Fruit fly (Drosophila melanogaster) whole organism, prepupa: ENCODE data around the gene CG3345.
A peak's percentile ranks its signal among the peaks of the same experiment; 100 is the strongest.

Experiments used
- Blimp-1 ChIP-seq: fragments of 200-800 bp; sonication (Bioruptor generic); optimal IDR thresholded peaks from 3 replicates; lab custom pipeline; 2017; ENCODE audit warnings: missing biosample characterization, missing genetic modification characterization, mild to moderate bottlenecking, moderate library complexity, missing genetic modification reagents
- CG10631 ChIP-seq: fragments of 200-800 bp; sonication (Bioruptor generic); optimal IDR thresholded peaks from 2 replicates; lab custom pipeline; 2016; ENCODE audit warnings: missing biosample characterization, missing genetic modification characterization
- CG11294 ChIP-seq: fragments of 200-800 bp; sonication (Bioruptor generic); IDR thresholded peaks from 2 replicates; pipeline ENCODE4 v1.3.6; 2022; ENCODE audit warnings: missing biosample characterization, missing genetic modification characterization
- CG11762 ChIP-seq: fragments of 200-800 bp; sonication (Bioruptor generic); optimal IDR thresholded peaks from 3 replicates; lab custom pipeline; 2016; ENCODE audit warnings: missing biosample characterization, missing genetic modification characterization; ENCODE audit not compliant: insufficient read depth
- CG11902 ChIP-seq: fragments of 200-800 bp; sonication (Bioruptor generic); optimal IDR thresholded peaks from 3 replicates; lab custom pipeline; 2016; ENCODE audit warnings: missing biosample characterization, missing genetic modification characterization
- CG15336 ChIP-seq: fragments of 200-800 bp; sonication (Bioruptor generic); IDR thresholded peaks from 2 replicates; pipeline ENCODE4 v1.3.6; 2022; ENCODE audit warnings: missing biosample characterization, missing genetic modification characterization
- CG1621 ChIP-seq: fragments of 200-800 bp; sonication (Bioruptor generic); optimal IDR thresholded peaks from 3 replicates; lab custom pipeline; 2018; ENCODE audit warnings: missing biosample characterization, mild to moderate bottlenecking, missing genetic modification characterization
- CG3032 ChIP-seq: fragments of 200-800 bp; optimal IDR thresholded peaks from 2 replicates; lab custom pipeline; 2019; ENCODE audit warnings: missing biosample characterization, mild to moderate bottlenecking, missing genetic modification characterization, moderate library complexity
- CG31627 ChIP-seq: fragments of 200-800 bp; sonication (Bioruptor generic); optimal IDR thresholded peaks from 3 replicates; lab custom pipeline; 2016; ENCODE audit warnings: missing biosample characterization, missing genetic modification characterization
- CG34406 ChIP-seq: fragments of 200-800 bp; sonication (Bioruptor generic); optimal IDR thresholded peaks from 3 replicates; lab custom pipeline; 2016; ENCODE audit warnings: missing biosample characterization, missing genetic modification characterization
- CG3919 ChIP-seq: fragments of 200-800 bp; sonication (Bioruptor generic); optimal IDR thresholded peaks from 3 replicates; lab custom pipeline; 2016; ENCODE audit warnings: missing biosample characterization, missing genetic modification characterization
- CG4318 ChIP-seq: fragments of 200-800 bp; sonication (Bioruptor generic); optimal IDR thresholded peaks from 3 replicates; lab custom pipeline; 2017; ENCODE audit warnings: missing biosample characterization, mild to moderate bottlenecking, missing genetic modification characterization
- CG6163 ChIP-seq: fragments of 200-800 bp; sonication (Bioruptor generic); IDR thresholded peaks from 3 replicates; pipeline ENCODE4 v1.3.6; 2022; ENCODE audit warnings: missing biosample characterization, missing genetic modification characterization
- CG6276 ChIP-seq: fragments of 200-800 bp; sonication (Bioruptor generic); optimal IDR thresholded peaks from 2 replicates; lab custom pipeline; 2017; ENCODE audit warnings: missing biosample characterization, mild to moderate bottlenecking, missing genetic modification characterization
- CG6808 ChIP-seq: fragments of 200-800 bp; sonication (Bioruptor generic); optimal IDR thresholded peaks from 3 replicates; lab custom pipeline; 2017; ENCODE audit warnings: missing biosample characterization, missing genetic modification characterization, mild to moderate bottlenecking, moderate library complexity, missing genetic modification reagents
- CG6854 ChIP-seq: fragments of 200-800 bp; sonication (Bioruptor generic); optimal IDR thresholded peaks from 2 replicates; lab custom pipeline; 2017; ENCODE audit warnings: missing biosample characterization, mild to moderate bottlenecking, missing genetic modification characterization
- CG7368 ChIP-seq: fragments of 200-800 bp; sonication (Bioruptor generic); optimal IDR thresholded peaks from 3 replicates; lab custom pipeline; 2016; ENCODE audit warnings: missing biosample characterization, missing genetic modification characterization
- CG8119 ChIP-seq: fragments of 200-800 bp; sonication (Bioruptor generic); IDR thresholded peaks from 3 replicates; pipeline ENCODE4 v1.3.6; 2022; ENCODE audit warnings: missing biosample characterization, missing genetic modification characterization
- CG8319 ChIP-seq: fragments of 200-800 bp; sonication (Bioruptor generic); optimal IDR thresholded peaks from 3 replicates; lab custom pipeline; 2016; ENCODE audit warnings: missing biosample characterization, missing genetic modification characterization
- CG9139 ChIP-seq: fragments of 200-800 bp; sonication (Bioruptor generic); optimal IDR thresholded peaks from 3 replicates; lab custom pipeline; 2017; ENCODE audit warnings: missing biosample characterization, mild to moderate bottlenecking, missing genetic modification characterization
- Eip75B ChIP-seq: fragments of 200-800 bp; sonication (Bioruptor generic); optimal IDR thresholded peaks from 3 replicates; lab custom pipeline; 2016; ENCODE audit warnings: missing biosample characterization, missing genetic modification characterization
- Eip78C ChIP-seq: fragments of 200-800 bp; sonication (Bioruptor generic); peaks from one replicate; lab custom pipeline; 2016; ENCODE audit warnings: missing biosample characterization, missing genetic modification characterization
- Ets21C ChIP-seq: fragments of 200-800 bp; sonication (Bioruptor generic); optimal IDR thresholded peaks from 3 replicates; lab custom pipeline; 2016; ENCODE audit warnings: missing biosample characterization, missing genetic modification characterization
- Ets96B ChIP-seq: fragments of 200-800 bp; optimal IDR thresholded peaks from 2 replicates; lab custom pipeline; 2019; ENCODE audit warnings: missing biosample characterization, mild to moderate bottlenecking, missing genetic modification characterization, moderate library complexity
- Gug ChIP-seq: fragments of 200-800 bp; sonication (Bioruptor generic); IDR thresholded peaks from 2 replicates; pipeline ENCODE4 v1.3.6; 2022; ENCODE audit warnings: missing biosample characterization, missing genetic modification characterization
- Hr39 ChIP-seq: fragments of 200-800 bp; sonication (Bioruptor generic); optimal IDR thresholded peaks from 2 replicates; lab custom pipeline; 2016; ENCODE audit warnings: missing biosample characterization, missing genetic modification characterization
- Lpt ChIP-seq: fragments of 200-800 bp; sonication (Bioruptor generic); optimal IDR thresholded peaks from 3 replicates; lab custom pipeline; 2016; ENCODE audit warnings: missing biosample characterization, missing genetic modification characterization
- Met ChIP-seq: fragments of 200-800 bp; sonication (Bioruptor generic); optimal IDR thresholded peaks from 3 replicates; lab custom pipeline; 2016; ENCODE audit warnings: missing biosample characterization, missing genetic modification characterization
- OdsH ChIP-seq: fragments of 200-800 bp; sonication (Bioruptor generic); optimal IDR thresholded peaks from 3 replicates; lab custom pipeline; 2016; ENCODE audit warnings: missing biosample characterization, missing genetic modification characterization
- Smox ChIP-seq: fragments of 200-800 bp; sonication (Bioruptor generic); optimal IDR thresholded peaks from 3 replicates; lab custom pipeline; 2016; ENCODE audit warnings: missing biosample characterization, missing genetic modification characterization
- Sox102F ChIP-seq: fragments of 200-800 bp; sonication (Bioruptor generic); optimal IDR thresholded peaks from 2 replicates; lab custom pipeline; 2016; ENCODE audit warnings: missing biosample characterization, mild to moderate bottlenecking, missing genetic modification characterization
- Sox14 ChIP-seq: fragments of 200-800 bp; sonication (Bioruptor generic); optimal IDR thresholded peaks from 3 replicates; lab custom pipeline; 2016; ENCODE audit warnings: missing biosample characterization, missing genetic modification characterization
- Sox15 ChIP-seq: fragments of 200-800 bp; sonication (Bioruptor generic); optimal IDR thresholded peaks from 3 replicates; lab custom pipeline; 2016; ENCODE audit warnings: missing biosample characterization, missing genetic modification characterization
- achi ChIP-seq: fragments of 200-800 bp; sonication (Bioruptor generic); optimal IDR thresholded peaks from 3 replicates; lab custom pipeline; 2016; ENCODE audit warnings: missing biosample characterization, missing genetic modification characterization
- acj6 ChIP-seq: fragments of 200-800 bp; sonication (Bioruptor generic); optimal IDR thresholded peaks from 3 replicates; lab custom pipeline; 2016; ENCODE audit warnings: missing biosample characterization, missing genetic modification characterization
- cyc ChIP-seq: fragments of 200-800 bp; sonication (Bioruptor generic); optimal IDR thresholded peaks from 3 replicates; lab custom pipeline; 2016; ENCODE audit warnings: missing biosample characterization, missing genetic modification characterization
- dac ChIP-seq: fragments of 200-800 bp; sonication (Bioruptor generic); optimal IDR thresholded peaks from 2 replicates; lab custom pipeline; 2017; ENCODE audit warnings: missing biosample characterization, mild to moderate bottlenecking, missing genetic modification characterization
- dsx ChIP-seq: fragments of 200-800 bp; optimal IDR thresholded peaks from 3 replicates; lab custom pipeline; 2019; ENCODE audit warnings: missing biosample characterization, mild to moderate bottlenecking, missing genetic modification characterization, moderate library complexity; ENCODE audit not compliant: poor library complexity, severe bottlenecking
- eg ChIP-seq: fragments of 200-800 bp; sonication (Bioruptor generic); IDR thresholded peaks from 3 replicates; pipeline ENCODE4 v1.3.6; 2022; ENCODE audit warnings: missing biosample characterization, missing genetic modification characterization
- esn ChIP-seq: fragments of 200-800 bp; sonication (Bioruptor generic); optimal IDR thresholded peaks from 2 replicates; lab custom pipeline; 2016; ENCODE audit warnings: missing biosample characterization, mild to moderate bottlenecking, missing genetic modification characterization, moderate library complexity
- fd59A ChIP-seq: fragments of 200-800 bp; sonication (Bioruptor generic); optimal IDR thresholded peaks from 2 replicates; lab custom pipeline; 2017; ENCODE audit warnings: missing biosample characterization, mild to moderate bottlenecking, missing genetic modification characterization, missing genetic modification reagents
- fd85E ChIP-seq: fragments of 200-800 bp; sonication (Bioruptor generic); optimal IDR thresholded peaks from 3 replicates; lab custom pipeline; 2016; ENCODE audit warnings: missing biosample characterization, missing genetic modification characterization
- fkh ChIP-seq: fragments of 200-800 bp; sonication (Bioruptor generic); optimal IDR thresholded peaks from 3 replicates; lab custom pipeline; 2017; ENCODE audit warnings: missing biosample characterization, mild to moderate bottlenecking, missing genetic modification characterization, moderate library complexity
- lz ChIP-seq: fragments of 200-800 bp; sonication (Bioruptor generic); optimal IDR thresholded peaks from 3 replicates; lab custom pipeline; 2016; ENCODE audit warnings: missing biosample characterization, missing genetic modification characterization
- net ChIP-seq: fragments of 200-800 bp; sonication (Bioruptor generic); optimal IDR thresholded peaks from 3 replicates; lab custom pipeline; 2016; ENCODE audit warnings: missing biosample characterization, missing genetic modification characterization
- pdm3 ChIP-seq: fragments of 200-800 bp; sonication (Bioruptor generic); optimal IDR thresholded peaks from 3 replicates; lab custom pipeline; 2016; ENCODE audit warnings: missing biosample characterization, missing genetic modification characterization
- salr ChIP-seq, 2 experiments: fragments of 200-800 bp; sonication (Bioruptor generic); optimal IDR thresholded peaks; 3 replicates each; lab custom pipeline; 2016 to 2018; ENCODE audit warnings: missing biosample characterization in 2 of 2, missing genetic modification characterization in 2 of 2, mild to moderate bottlenecking in 1 of 2
- spab ChIP-seq: fragments of 200-800 bp; sonication (Bioruptor generic); optimal IDR thresholded peaks from 2 replicates; lab custom pipeline; 2017; ENCODE audit warnings: missing biosample characterization, mild to moderate bottlenecking, missing genetic modification characterization, missing genetic modification reagents
- ss ChIP-seq, 2 experiments: fragments of 200-800 bp; sonication (Bioruptor generic); optimal IDR thresholded peaks; 2 replicates in 1 of 2; 3 replicates in 1 of 2; lab custom pipeline; 2017 to 2018; ENCODE audit warnings: mild to moderate bottlenecking in 2 of 2, missing biosample characterization in 2 of 2, missing genetic modification characterization in 2 of 2, moderate library complexity in 1 of 2
- svp ChIP-seq: fragments of 200-800 bp; sonication (Bioruptor generic); peaks from one replicate; lab custom pipeline; 2016; ENCODE audit warnings: missing biosample characterization, missing genetic modification characterization
- vri ChIP-seq: fragments of 200-800 bp; sonication (Bioruptor generic); optimal IDR thresholded peaks from 3 replicates; lab custom pipeline; 2016; ENCODE audit warnings: missing biosample characterization, mild to moderate bottlenecking, missing genetic modification characterization

The CG3345 gene

DNA sequence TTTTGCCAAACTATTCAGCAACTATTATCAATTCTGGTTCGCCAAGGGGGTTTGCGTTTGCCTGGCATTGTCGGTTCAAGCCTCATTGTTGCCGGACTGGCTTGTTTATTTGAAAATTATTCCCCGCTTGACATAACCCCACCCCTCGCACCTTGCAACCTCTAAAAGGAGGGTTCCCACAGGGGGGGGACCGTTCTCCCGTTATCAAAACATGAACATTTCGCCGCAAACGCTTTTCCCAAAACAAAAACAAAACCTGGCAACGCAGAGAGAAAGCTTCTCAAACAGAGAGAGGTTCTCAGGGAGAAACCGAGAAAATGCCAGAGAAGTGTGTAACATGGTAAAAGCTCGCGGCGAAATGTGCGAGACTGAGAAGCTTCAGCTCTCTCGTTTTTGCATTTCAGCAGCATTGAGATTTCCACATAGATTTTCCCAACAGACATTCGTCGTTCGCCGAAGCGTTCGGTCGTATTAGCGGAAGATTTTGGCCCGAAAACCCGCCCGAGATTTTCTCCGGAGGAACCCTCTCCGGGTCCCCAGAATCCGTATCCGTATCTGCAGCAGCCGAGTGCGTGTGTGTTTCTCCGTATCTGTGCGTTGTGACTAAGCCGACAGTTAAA lies 41.0 kb downstream of the CG3345 start:
- no peak for TF ChIP-seq Blimp-1 (GFP tag; lab: Kevin White, UChicago)
- TF ChIP-seq CG9139, result no peak
- no peak for TF ChIP-seq dac (GFP tag; lab: Kevin White, UChicago)
- no peak for TF ChIP-seq acj6 (GFP tag; lab: Kevin White, UChicago)
- TF ChIP-seq CG8119, result 0 out of 3 replicates have a peak, but pooled peaks have one; percentile 26
- no peak for TF ChIP-seq Sox102F (GFP tag; lab: Kevin White, UChicago)
- no peak for TF ChIP-seq CG3919 (GFP tag; lab: Kevin White, UChicago)
- TF ChIP-seq fd59A (GFP tag; lab: Kevin White, UChicago), result no peak
- TF ChIP-seq CG31627 (GFP tag; lab: Kevin White, UChicago), result no peak
- TF ChIP-seq esn (GFP tag; lab: Kevin White, UChicago), result no peak
- TF ChIP-seq fd85E (GFP tag; lab: Kevin White, UChicago), result no peak
- TF ChIP-seq CG3032 (tag; lab: Kevin White, UChicago), result no peak
- no peak for TF ChIP-seq ss (GFP tag; optimal IDR thresholded peaks at IDR 0.05; lab: Kevin White, UChicago)
- no peak for TF ChIP-seq Ets96B (tag; lab: Kevin White, UChicago)
- no peak for TF ChIP-seq CG6808 (GFP tag; lab: Kevin White, UChicago)
- peak; percentile 57; the same call in 1 of the 3 replicates for TF ChIP-seq eg (GFP tag; lab: Robert Waterston, UW)
- no peak for TF ChIP-seq Eip75B (GFP tag; lab: Kevin White, UChicago)
- no peak for TF ChIP-seq achi
- TF ChIP-seq Smox (GFP tag; lab: Kevin White, UChicago), result no peak
- no peak for TF ChIP-seq CG8319 (GFP tag; lab: Kevin White, UChicago)
- TF ChIP-seq CG7368 (GFP tag; lab: Kevin White, UChicago), result no peak
- no peak for TF ChIP-seq OdsH
- peak; percentile 39 for TF ChIP-seq Eip78C (GFP tag; lab: Kevin White, UChicago)
- no peak for TF ChIP-seq Gug (GFP tag; lab: Robert Waterston, UW)
- no peak for TF ChIP-seq CG11294 (GFP tag; lab: Robert Waterston, UW)
- no peak for TF ChIP-seq spab (GFP tag; lab: Kevin White, UChicago)
- TF ChIP-seq CG1621 (tag; lab: Kevin White, UChicago), result no peak
- no peak for TF ChIP-seq salr (GFP tag; optimal IDR thresholded peaks at IDR 0.05; lab: Kevin White, UChicago)
- TF ChIP-seq CG34406, result no peak
- no peak for TF ChIP-seq CG11902 (GFP tag; lab: Kevin White, UChicago)
- TF ChIP-seq pdm3 (GFP tag; lab: Kevin White, UChicago), result no peak
- no peak for TF ChIP-seq vri (GFP tag; lab: Kevin White, UChicago)
- TF ChIP-seq Sox14, result no peak
- peak; percentile 66 for TF ChIP-seq svp
- no peak for TF ChIP-seq Hr39 (GFP tag; lab: Kevin White, UChicago)
- TF ChIP-seq lz (GFP tag; lab: Kevin White, UChicago), result no peak
- TF ChIP-seq fkh, result peak; percentile 59
- TF ChIP-seq Lpt, result no peak
- no peak for TF ChIP-seq Met (GFP tag; lab: Kevin White, UChicago)
- no peak for TF ChIP-seq CG6276 (GFP tag; lab: Kevin White, UChicago)
- TF ChIP-seq CG10631 (GFP tag; lab: Kevin White, UChicago), result no peak
- TF ChIP-seq CG15336 (GFP tag; lab: Robert Waterston, UW), result peak; percentile 25; the same call in 1 of the 2 replicates
- no peak for TF ChIP-seq dsx
- TF ChIP-seq CG6854 (GFP tag; lab: Kevin White, UChicago), result no peak
- TF ChIP-seq CG11762 (GFP tag; lab: Kevin White, UChicago), result no peak
- no peak for TF ChIP-seq CG6163
- no peak for TF ChIP-seq net
- TF ChIP-seq Ets21C (GFP tag; lab: Kevin White, UChicago), result no peak
- no peak for TF ChIP-seq cyc (GFP tag; lab: Kevin White, UChicago)
- no peak for TF ChIP-seq Sox15 (GFP tag; lab: Kevin White, UChicago)
- no peak for TF ChIP-seq CG4318 (GFP tag; lab: Kevin White, UChicago)
- TF ChIP-seq, all 60 proteins: peak for 6
